Fruit fly (Drosophila melanogaster) whole organism, embryonic: Measurements from ENCODE around the gene CG43403.

Experiments used
- Awh ChIP-seq: fragments of 200-800 bp; sonication (Bioruptor generic); IDR thresholded peaks from 2 replicates; pipeline ENCODE4, ENCODE4 v1.3.6; 2022; ENCODE audit warnings: missing biosample characterization, missing genetic modification characterization
- CG11085 ChIP-seq: fragments of 200-800 bp; sonication (Bioruptor generic); IDR thresholded peaks from 2 replicates; pipeline ENCODE4 v1.3.6; 2022; ENCODE audit warnings: missing biosample characterization, missing genetic modification characterization
- CG11560 ChIP-seq: fragments of 200-800 bp; sonication (Bioruptor generic); IDR thresholded peaks from 3 replicates; pipeline ENCODE4 v1.3.6; 2022; ENCODE audit warnings: missing biosample characterization, missing genetic modification characterization
- CG12236 ChIP-seq: fragments of 200-800 bp; sonication (Bioruptor generic); optimal IDR thresholded peaks from 2 replicates; lab custom pipeline; 2016; ENCODE audit warnings: missing biosample characterization, missing genetic modification characterization
- CG12659 ChIP-seq: fragments of 200-800 bp; sonication (Bioruptor generic); optimal IDR thresholded peaks from 3 replicates; lab custom pipeline; 2017; ENCODE audit warnings: mild to moderate bottlenecking, missing biosample characterization, missing genetic modification reagents, missing genetic modification characterization
- CG13894 ChIP-seq: fragments of 200-800 bp; sonication (Bioruptor generic); optimal IDR thresholded peaks from 3 replicates; lab custom pipeline; 2018; ENCODE audit warnings: missing biosample characterization, mild to moderate bottlenecking, missing genetic modification characterization, moderate library complexity
- CG14710 ChIP-seq: fragments of 200-800 bp; sonication (Bioruptor generic); optimal IDR thresholded peaks from 3 replicates; lab custom pipeline; 2019; ENCODE audit warnings: missing biosample characterization, mild to moderate bottlenecking, missing genetic modification characterization, moderate library complexity
- CG1602 ChIP-seq: fragments of 200-800 bp; sonication (Bioruptor generic); optimal IDR thresholded peaks from 3 replicates; lab custom pipeline; 2016; ENCODE audit warnings: missing biosample characterization, missing genetic modification characterization
- CG17186 ChIP-seq: fragments of 200-800 bp; sonication (Bioruptor generic); optimal IDR thresholded peaks from 3 replicates; lab custom pipeline; 2017; ENCODE audit warnings: missing biosample characterization, missing genetic modification reagents, missing genetic modification characterization
- CG17385 ChIP-seq: fragments of 200-800 bp; sonication (Bioruptor generic); optimal IDR thresholded peaks from 3 replicates; lab custom pipeline; 2018; ENCODE audit warnings: missing biosample characterization, mild to moderate bottlenecking, missing genetic modification characterization
- CG18476 ChIP-seq: fragments of 200-800 bp; sonication (Bioruptor generic); optimal IDR thresholded peaks from 2 replicates; lab custom pipeline; 2016; ENCODE audit warnings: missing biosample characterization, mild to moderate bottlenecking, missing genetic modification characterization
- CG3847 ChIP-seq: fragments of 200-800 bp; sonication (Bioruptor generic); IDR thresholded peaks from 2 replicates; pipeline ENCODE4 v1.3.6; 2022; ENCODE audit warnings: missing biosample characterization, missing genetic modification characterization
- CG7357 ChIP-seq: fragments of 200-800 bp; sonication (Bioruptor generic); IDR thresholded peaks from 3 replicates; pipeline ENCODE4 v1.3.6; 2022; ENCODE audit warnings: missing biosample characterization, missing genetic modification characterization
- CG7963 ChIP-seq: fragments of 200-800 bp; sonication (Bioruptor generic); IDR thresholded peaks from 3 replicates; pipeline ENCODE4 v1.3.6; 2022; ENCODE audit warnings: missing biosample characterization, missing genetic modification characterization; ENCODE audit not compliant: partially characterized antibody
- CG7987 ChIP-seq: fragments of 200-800 bp; sonication (Bioruptor generic); optimal IDR thresholded peaks from 2 replicates; lab custom pipeline; 2018; ENCODE audit warnings: missing biosample characterization, mild to moderate bottlenecking, missing genetic modification characterization, moderate library complexity
- CG9817 ChIP-seq: fragments of 200-800 bp; sonication (Bioruptor generic); optimal IDR thresholded peaks from 2 replicates; lab custom pipeline; 2018; ENCODE audit warnings: missing biosample characterization, mild to moderate bottlenecking, missing genetic modification characterization, moderate library complexity
- CG9932 ChIP-seq: fragments of 200-800 bp; sonication (Bioruptor generic); IDR thresholded peaks from 2 replicates; pipeline ENCODE4 v1.3.6; 2022; ENCODE audit warnings: missing biosample characterization, missing genetic modification characterization
- Camta ChIP-seq: fragments of 200-800 bp; sonication (Bioruptor generic); optimal IDR thresholded peaks from 2 replicates; lab custom pipeline; 2016; ENCODE audit warnings: missing biosample characterization, missing genetic modification characterization
- Ets65A ChIP-seq: fragments of 200-800 bp; sonication (Bioruptor generic); peaks from one replicate; lab custom pipeline; 2016; ENCODE audit warnings: missing biosample characterization, missing genetic modification characterization
- H2.0 ChIP-seq: fragments of 200-800 bp; sonication (Bioruptor generic); IDR thresholded peaks from 2 replicates; pipeline ENCODE4 v1.3.6; 2022; ENCODE audit warnings: missing biosample characterization, missing genetic modification characterization
- Hey ChIP-seq: fragments of 200-800 bp; sonication (Bioruptor generic); optimal IDR thresholded peaks from 3 replicates; lab custom pipeline; 2018; ENCODE audit warnings: missing biosample characterization, mild to moderate bottlenecking, missing genetic modification characterization
- Hr3 ChIP-seq: fragments of 200-800 bp; sonication (Bioruptor generic); optimal IDR thresholded peaks from 3 replicates; lab custom pipeline; 2016; ENCODE audit warnings: missing biosample characterization, missing genetic modification characterization
- Hsf ChIP-seq: fragments of 200-800 bp; sonication (Bioruptor generic); optimal IDR thresholded peaks from 3 replicates; lab custom pipeline; 2016; ENCODE audit warnings: missing biosample characterization, missing genetic modification characterization
- Lhr ChIP-seq: fragments of 200-800 bp; sonication (Bioruptor generic); optimal IDR thresholded peaks from 3 replicates; lab custom pipeline; 2017; ENCODE audit warnings: mild to moderate bottlenecking, missing biosample characterization, missing genetic modification reagents, missing genetic modification characterization
- MBD-R2 ChIP-seq: fragments of 200-800 bp; sonication (Bioruptor generic); IDR thresholded peaks from 2 replicates; pipeline ENCODE4 v1.3.6; 2022; ENCODE audit warnings: missing biosample characterization, missing genetic modification characterization
- NC2β ChIP-seq: fragments of 200-800 bp; sonication (Bioruptor generic); optimal IDR thresholded peaks from 2 replicates; lab custom pipeline; 2016; ENCODE audit warnings: missing biosample characterization, missing genetic modification characterization
- Nf-YA ChIP-seq: fragments of 200-800 bp; sonication (Bioruptor generic); IDR thresholded peaks from 2 replicates; pipeline ENCODE4 v1.3.6; 2022; ENCODE audit warnings: missing biosample characterization, missing genetic modification characterization
- Taf1 ChIP-seq: fragments of 200-800 bp; sonication (Bioruptor generic); IDR thresholded peaks from 2 replicates; pipeline ENCODE4 v1.3.6; 2022; ENCODE audit warnings: missing biosample characterization, missing genetic modification characterization
- az2 ChIP-seq: fragments of 200-800 bp; sonication (Bioruptor generic); optimal IDR thresholded peaks from 3 replicates; lab custom pipeline; 2016; ENCODE audit warnings: missing biosample characterization, missing genetic modification characterization
- caup ChIP-seq: fragments of 200-800 bp; sonication (Bioruptor generic); optimal IDR thresholded peaks from 3 replicates; lab custom pipeline; 2017; ENCODE audit warnings: missing biosample characterization, mild to moderate bottlenecking, missing genetic modification characterization, moderate library complexity; ENCODE audit not compliant: severe bottlenecking
- chif ChIP-seq, 2 experiments: fragments of 200-800 bp; sonication (Bioruptor generic); optimal IDR thresholded peaks; 3 replicates each; lab custom pipeline; 2016; ENCODE audit warnings: missing biosample characterization in 2 of 2, missing genetic modification characterization in 2 of 2
- croc ChIP-seq: fragments of 200-800 bp; sonication (Bioruptor generic); conservative IDR thresholded peaks from 3 replicates; pipeline ENCODE4 v1.3.6; 2022; ENCODE audit warnings: missing biosample characterization, missing genetic modification characterization
- crol ChIP-seq: fragments of 200-800 bp; sonication (Bioruptor generic); IDR thresholded peaks from 2 replicates; pipeline ENCODE4 v1.3.6; 2022; ENCODE audit warnings: missing biosample characterization, missing genetic modification characterization
- crp ChIP-seq, 2 experiments: fragments of 200-800 bp; sonication (Bioruptor generic); optimal IDR thresholded peaks; 2 replicates in 1 of 2; 3 replicates in 1 of 2; lab custom pipeline; 2017; ENCODE audit warnings: missing biosample characterization in 2 of 2, missing genetic modification characterization in 2 of 2, mild to moderate bottlenecking in 1 of 2, moderate library complexity in 1 of 2
- dm ChIP-seq: fragments of 200-800 bp; sonication (Bioruptor generic); optimal IDR thresholded peaks from 3 replicates; lab custom pipeline; 2016; ENCODE audit warnings: missing biosample characterization, missing genetic modification characterization
- fd102C ChIP-seq: fragments of 200-800 bp; sonication (Bioruptor generic); optimal IDR thresholded peaks from 2 replicates; lab custom pipeline; 2018; ENCODE audit warnings: missing biosample characterization, mild to moderate bottlenecking, missing genetic modification characterization, moderate library complexity
- ftz-f1 ChIP-seq: fragments of 200-800 bp; sonication (Bioruptor generic); optimal IDR thresholded peaks from 2 replicates; lab custom pipeline; 2016; ENCODE audit warnings: missing biosample characterization, missing genetic modification characterization
- gcm ChIP-seq: fragments of 200-800 bp; sonication (Bioruptor generic); optimal IDR thresholded peaks from 2 replicates; lab custom pipeline; 2019; ENCODE audit warnings: missing biosample characterization, mild to moderate bottlenecking, missing genetic modification characterization, moderate library complexity
- hbn ChIP-seq: fragments of 200-800 bp; sonication (Bioruptor generic); IDR thresholded peaks from 2 replicates; pipeline ENCODE4 v1.3.6; 2022; ENCODE audit warnings: missing biosample characterization, missing genetic modification characterization; ENCODE audit not compliant: partially characterized antibody
- her ChIP-seq: fragments of 200-800 bp; sonication (Bioruptor generic); optimal IDR thresholded peaks from 2 replicates; lab custom pipeline; 2016; ENCODE audit warnings: missing biosample characterization, missing genetic modification characterization
- kay ChIP-seq: fragments of 200-800 bp; sonication (Bioruptor generic); optimal IDR thresholded peaks from 2 replicates; lab custom pipeline; 2016; ENCODE audit warnings: missing biosample characterization, missing genetic modification characterization
- lmd ChIP-seq: fragments of 200-800 bp; sonication (Bioruptor generic); IDR thresholded peaks from 2 replicates; pipeline ENCODE4 v1.3.6; 2022; ENCODE audit warnings: missing biosample characterization, missing genetic modification characterization
- pfk ChIP-seq: fragments of 200-800 bp; sonication (Bioruptor generic); optimal IDR thresholded peaks from 2 replicates; lab custom pipeline; 2018; ENCODE audit warnings: missing biosample characterization, mild to moderate bottlenecking, missing genetic modification characterization, moderate library complexity
- pnt ChIP-seq: fragments of 200-800 bp; sonication (Bioruptor generic); optimal IDR thresholded peaks from 3 replicates; lab custom pipeline; 2016; ENCODE audit warnings: missing biosample characterization, missing genetic modification characterization
- prd ChIP-seq, 3 experiments: fragments of >200 bp in 2 of 3; fragments of 200-800 bp in 1 of 3; sonication (Bioruptor generic) in 1 of 3; optimal IDR thresholded peaks in 2 of 3; IDR thresholded peaks in 1 of 3; 2 replicates in 2 of 3; 3 replicates in 1 of 3; pipeline versions ENCODE4 v1.3.6 to Lab custom; 2017 to 2022; ENCODE audit warnings: missing biosample characterization in 1 of 3, missing genetic modification characterization in 1 of 3
- pum ChIP-seq: fragments of 200-800 bp; sonication (Bioruptor generic); optimal IDR thresholded peaks from 2 replicates; lab custom pipeline; 2016; ENCODE audit warnings: missing biosample characterization, missing genetic modification characterization
- slou ChIP-seq: fragments of 200-800 bp; sonication (Bioruptor generic); optimal IDR thresholded peaks from 3 replicates; lab custom pipeline; 2016; ENCODE audit warnings: missing biosample characterization, missing genetic modification characterization
- sqz ChIP-seq: fragments of 200-800 bp; sonication (Bioruptor generic); optimal IDR thresholded peaks from 3 replicates; lab custom pipeline; 2018; ENCODE audit warnings: missing biosample characterization, mild to moderate bottlenecking, missing genetic modification characterization
- zen ChIP-seq: fragments of 200-800 bp; sonication (Bioruptor generic); optimal IDR thresholded peaks from 3 replicates; lab custom pipeline; 2018; ENCODE audit warnings: missing biosample characterization, mild to moderate bottlenecking, missing genetic modification characterization, moderate library complexity
- zfh2 ChIP-seq: fragments of 200-800 bp; sonication (Bioruptor generic); optimal IDR thresholded peaks from 2 replicates; lab custom pipeline; 2016; ENCODE audit warnings: missing biosample characterization, missing genetic modification characterization

Gene CG43403

DNA sequence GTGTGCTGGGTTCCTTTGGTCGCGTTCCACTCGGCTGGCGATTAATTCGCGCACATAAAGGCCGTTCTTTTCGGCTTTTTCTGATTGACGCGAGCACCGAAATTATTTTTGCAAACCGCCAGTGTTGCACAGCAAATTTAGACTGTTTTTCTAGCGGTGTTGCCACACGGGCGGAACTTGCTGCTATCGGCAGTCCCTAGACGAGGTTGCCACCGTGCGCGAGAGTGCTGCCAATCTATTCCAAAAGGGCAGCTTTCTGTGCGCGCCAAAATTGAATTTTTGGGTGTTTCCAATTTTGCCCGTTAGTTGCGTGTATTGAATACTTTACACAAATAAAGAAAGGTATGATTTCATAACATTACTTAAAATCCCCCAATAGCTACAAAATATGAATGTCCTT, 34.7 kb upstream of the CG43403 start, which contains the start of gene Drp1 (continued):
- TF ChIP-seq zfh2 (GFP tag; lab: Kevin White, UChicago) (peak; percentile 71), CG1602 (GFP tag; lab: Kevin White, UChicago) (peak; percentile 28), prd (optimal IDR thresholded peaks at IDR 0.05; lab: Kevin White, UChicago) (no peak), prd (GFP tag; IDR thresholded peaks at IDR 0.05; lab: Robert Waterston, UW) (peak; percentile 60), Nf-YA (GFP tag; lab: Robert Waterston, UW) (no peak), CG7357 (no peak), CG17186 (peak; percentile 76), crp (GFP tag; optimal IDR thresholded peaks at IDR 0.05; lab: Kevin White, UChicago) (peak in 1 of 2 experiments; percentile 71), Ets65A (GFP tag; lab: Kevin White, UChicago) (peak; percentile 90), sqz (GFP tag; lab: Kevin White, UChicago) (no peak), CG17385 (GFP tag; lab: Kevin White, UChicago) (peak; percentile 13), NC2β (peak; percentile 57), CG11085 (GFP tag; lab: Robert Waterston, UW) (peak; percentile 52; the same call in 1 of the 2 replicates), H2.0 (GFP tag; lab: Robert Waterston, UW) (peak; percentile 34; the same call in 1 of the 2 replicates), CG14710 (tag; lab: Kevin White, UChicago) (peak; percentile 82), CG12659 (GFP tag; lab: Kevin White, UChicago) (peak; percentile 71), CG7987 (peak; percentile 63), crol (no peak), her (GFP tag; lab: Kevin White, UChicago) (peak; percentile 71), CG11560 (tag; lab: Robert Waterston, UW) (0 out of 3 replicates have a peak, but pooled peaks have one; percentile 29), fd102C (GFP tag; lab: Kevin White, UChicago) (no peak), caup (GFP tag; lab: Kevin White, UChicago) (peak; percentile 55), pnt (peak; percentile 46), CG7963 (GFP tag; lab: Robert Waterston, UW) (peak; percentile 57; the same call in 1 of the 3 replicates), CG13894 (tag; lab: Kevin White, UChicago) (peak; percentile 46), CG3847 (GFP tag; lab: Robert Waterston, UW) (peak; percentile 97), hbn (GFP tag; lab: Robert Waterston, UW) (peak; percentile 67), kay (GFP tag; lab: Kevin White, UChicago) (peak; percentile 21), Camta (GFP tag; lab: Kevin White, UChicago) (peak; percentile 39), pfk (peak; percentile 3), gcm (GFP tag; lab: Kevin White, UChicago) (no peak), CG9817 (peak; percentile 22), zen (tag; lab: Kevin White, UChicago) (peak; percentile 16), croc (GFP tag; lab: Robert Waterston, UW) (peak; percentile 29; the same call in 1 of the 3 replicates), pum (GFP tag; lab: Kevin White, UChicago) (peak; percentile 53), lmd (GFP tag; lab: Robert Waterston, UW) (peak; percentile 44; the same call in 1 of the 2 replicates), Hey (no peak), az2 (GFP tag; lab: Kevin White, UChicago) (peak; percentile 14), Lhr (GFP tag; lab: Kevin White, UChicago) (peak; percentile 91), CG9932 (GFP tag; lab: Robert Waterston, UW) (peak; percentile 86), CG18476 (GFP tag; lab: Kevin White, UChicago) (no peak), Hr3 (peak; percentile 47), chif (GFP tag; optimal IDR thresholded peaks at IDR 0.05; lab: Kevin White, UChicago) (peak in 1 of 2 experiments; percentile 30), slou (peak; percentile 25), dm (GFP tag; lab: Kevin White, UChicago) (peak; percentile 39), ftz-f1 (peak; percentile 45), CG12236 (GFP tag; lab: Kevin White, UChicago) (no peak), Hsf (GFP tag; lab: Kevin White, UChicago) (peak; percentile 66), Awh (GFP tag; lab: Robert Waterston, UW) (no peak), Taf1 (GFP tag; lab: Robert Waterston, UW) (no peak), MBD-R2 (GFP tag; lab: Robert Waterston, UW) (peak; percentile 87)
